Worm (Caenorhabditis elegans) whole organism, L3 larva: ENCODE measurements around the gene idpc-4.

Experiments
- ZK546.5 ChIP-seq: sonication (generic microtip); optimal IDR thresholded peaks from 2 replicates; lab custom pipeline; 2017; ENCODE audit warnings: missing biosample characterization, missing genetic modification characterization
- ceh-28 ChIP-seq: fragments of 150-350 bp; optimal IDR thresholded peaks from 2 replicates; lab custom pipeline; 2014; ENCODE audit warnings: missing biosample characterization, missing genetic modification reagents, missing genetic modification characterization
- egl-27 ChIP-seq: sonication (generic microtip); optimal IDR thresholded peaks from 4 replicates; lab custom pipeline; 2017; ENCODE audit warnings: missing biosample characterization, missing genetic modification reagents, missing genetic modification characterization
- elt-2 ChIP-seq: sonication (generic microtip); optimal IDR thresholded peaks from 2 replicates; lab custom pipeline; 2016; ENCODE audit warnings: missing genetic modification reagents, mild to moderate bottlenecking, missing genetic modification characterization, missing compliant biosample characterization
- fkh-10 ChIP-seq: sonication (generic microtip); optimal IDR thresholded peaks from 2 replicates; lab custom pipeline; 2017; ENCODE audit warnings: missing biosample characterization, missing genetic modification reagents, missing genetic modification characterization
- jun-1 ChIP-seq: fragments of 150-350 bp; optimal IDR thresholded peaks from 2 replicates; lab custom pipeline; 2014; ENCODE audit warnings: missing biosample characterization, missing genetic modification reagents, missing genetic modification characterization
- nhr-237 ChIP-seq: fragments of 150-350 bp; optimal IDR thresholded peaks from 2 replicates; lab custom pipeline; 2014; ENCODE audit warnings: missing biosample characterization, missing genetic modification characterization
- nhr-28 ChIP-seq: fragments of 150-350 bp; optimal IDR thresholded peaks from 2 replicates; lab custom pipeline; 2014; ENCODE audit warnings: missing biosample characterization, missing genetic modification characterization
- nhr-43 ChIP-seq: sonication (generic microtip); optimal IDR thresholded peaks from 2 replicates; lab custom pipeline; 2016; ENCODE audit warnings: mild to moderate bottlenecking, missing genetic modification characterization, missing compliant biosample characterization; ENCODE audit not compliant: poor library complexity, severe bottlenecking
- snpc-4 ChIP-seq: fragments of 150-350 bp; optimal IDR thresholded peaks from 2 replicates; lab custom pipeline; 2014; ENCODE audit warnings: missing biosample characterization, missing genetic modification characterization
- unc-62 ChIP-seq: fragments of 150-350 bp; sonication (generic microtip); optimal IDR thresholded peaks from 4 replicates; lab custom pipeline; 2014; ENCODE audit warnings: missing biosample characterization, missing genetic modification reagents, missing genetic modification characterization
- ztf-11 ChIP-seq: fragments of 150-350 bp; optimal IDR thresholded peaks from 2 replicates; lab custom pipeline; 2014; ENCODE audit warnings: missing biosample characterization, missing genetic modification characterization

DNA sequence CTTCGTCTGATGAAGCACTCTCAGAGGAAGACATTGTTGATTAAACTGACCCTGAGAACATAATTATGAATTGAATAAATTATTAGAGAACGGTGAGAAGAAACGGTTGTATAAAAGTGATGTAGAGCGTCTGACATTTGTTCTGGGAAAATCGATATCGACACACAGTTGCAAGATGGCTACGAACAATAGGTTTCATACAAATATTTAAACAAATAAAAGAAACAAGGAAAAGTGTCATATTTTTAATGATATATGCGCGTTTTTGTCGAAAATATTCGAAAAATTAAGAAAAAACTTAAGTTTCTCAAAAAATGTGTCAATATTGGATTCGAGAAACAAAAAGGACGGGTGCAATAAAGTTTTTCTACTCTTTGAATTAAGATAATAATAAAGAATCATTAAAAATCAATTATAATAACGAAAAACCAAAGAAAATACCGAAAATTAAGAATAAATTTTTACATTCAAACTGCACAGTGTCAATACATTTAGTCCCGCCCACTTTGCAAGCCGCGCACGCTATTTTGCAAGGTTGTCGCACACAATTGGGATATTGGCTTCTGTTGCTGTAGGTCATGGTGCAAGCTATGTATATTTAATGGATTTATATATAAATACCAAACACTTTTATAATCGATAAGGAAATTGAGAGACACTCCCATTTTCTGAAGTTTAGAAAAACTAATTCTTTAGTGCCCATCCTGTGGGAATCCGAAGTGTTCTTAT, 42.5 kb upstream of the idpc-4 start, which contains the start of gene rtfo-1:
- peak; percentile 45 for TF ChIP-seq nhr-43 (tag; lab: Kevin White, UChicago)
- TF ChIP-seq ztf-11 (tag; lab: Kevin White, UChicago): no peak
- TF ChIP-seq snpc-4 (tag; lab: Kevin White, UChicago): peak; percentile 4
- no peak for TF ChIP-seq nhr-237 (tag; lab: Kevin White, UChicago)
- no peak for TF ChIP-seq ZK546.5 (tag; lab: Kevin White, UChicago)
- no peak for TF ChIP-seq jun-1
- peak; percentile 4 for TF ChIP-seq elt-2
- TF ChIP-seq unc-62: no peak
- TF ChIP-seq egl-27 (tag; lab: Kevin White, UChicago): no peak
- TF ChIP-seq ceh-28 (tag; lab: Kevin White, UChicago): no peak
- no peak for TF ChIP-seq nhr-28 (tag; lab: Kevin White, UChicago)
- no peak for TF ChIP-seq fkh-10 (GFP tag; lab: Kevin White, UChicago)
